Worm (Caenorhabditis elegans) whole organism, L1 larva: ENCODE data around the gene R09A1.3.

Experiments
- fkh-10 ChIP-seq: sonication (generic microtip); optimal IDR thresholded peaks from 2 replicates; lab custom pipeline; 2017; ENCODE audit warnings: missing biosample characterization, missing genetic modification reagents, missing genetic modification characterization
- lin-39 ChIP-seq: fragments of 150-350 bp; optimal IDR thresholded peaks from 2 replicates; lab custom pipeline; 2014; ENCODE audit warnings: missing biosample characterization, missing genetic modification reagents, missing genetic modification characterization
- rnt-1 ChIP-seq: sonication (generic microtip); optimal IDR thresholded peaks from 2 replicates; lab custom pipeline; 2016; ENCODE audit warnings: mild to moderate bottlenecking, missing genetic modification characterization, moderate library complexity, missing compliant biosample characterization
- sptf-1 ChIP-seq: fragments of 150-350 bp; optimal IDR thresholded peaks from 2 replicates; lab custom pipeline; 2014; ENCODE audit warnings: missing biosample characterization, missing genetic modification characterization

- TF ChIP-seq lin-39 (tag; lab: Kevin White, UChicago), result peak; percentile 37
- peak; percentile 47 for TF ChIP-seq rnt-1 (tag; lab: Kevin White, UChicago)
- TF ChIP-seq fkh-10 (GFP tag; lab: Kevin White, UChicago), result no peak
- TF ChIP-seq sptf-1 (tag; lab: Kevin White, UChicago), result no peak
These were observed 33.5 kb upstream of the R09A1.3 start for ce11 chrV:1060219-1060863.
